Worm (Caenorhabditis elegans) whole organism, late embryonic: Measurements from ENCODE around the gene str-159.

Experiments
- C08G9.2 ChIP-seq: sonication (generic microtip); optimal IDR thresholded peaks from 2 replicates; lab custom pipeline; 2016; ENCODE audit warnings: mild to moderate bottlenecking, missing genetic modification characterization, moderate library complexity, missing compliant biosample characterization
- C38D4.7 ChIP-seq: fragments of 200-800 bp; sonication (Bioruptor generic); optimal IDR thresholded peaks from 2 replicates; lab custom pipeline; 2018; ENCODE audit warnings: mild to moderate bottlenecking, missing genetic modification characterization, moderate library complexity, missing compliant biosample characterization
- F13H6.1 ChIP-seq: sonication (generic microtip); optimal IDR thresholded peaks from 2 replicates; lab custom pipeline; 2016; ENCODE audit warnings: missing genetic modification characterization, missing compliant biosample characterization
- K02D7.2 ChIP-seq: sonication (generic microtip); optimal IDR thresholded peaks from 2 replicates; lab custom pipeline; 2017; ENCODE audit warnings: mild to moderate bottlenecking, missing genetic modification characterization, missing compliant biosample characterization
- Y22D7AL.16 ChIP-seq: sonication (generic microtip); optimal IDR thresholded peaks from 2 replicates; lab custom pipeline; 2016; ENCODE audit warnings: missing genetic modification characterization, missing compliant biosample characterization
- ahr-1 ChIP-seq: sonication (generic microtip); optimal IDR thresholded peaks from 2 replicates; lab custom pipeline; 2016; ENCODE audit warnings: missing genetic modification characterization, missing compliant biosample characterization
- ama-1 ChIP-seq: fragments of 150-350 bp; optimal IDR thresholded peaks from 2 replicates; lab custom pipeline; 2014
- ceh-14 ChIP-seq: sonication (generic microtip); optimal IDR thresholded peaks from 2 replicates; lab custom pipeline; 2016; ENCODE audit warnings: missing genotype, missing genetic modification characterization, missing compliant biosample characterization
- ceh-22 ChIP-seq: sonication (generic microtip); optimal IDR thresholded peaks from 2 replicates; lab custom pipeline; 2017; ENCODE audit warnings: missing biosample characterization, missing genetic modification characterization
- ceh-24 ChIP-seq: sonication (generic microtip); optimal IDR thresholded peaks from 2 replicates; lab custom pipeline; 2016; ENCODE audit warnings: mild to moderate bottlenecking, missing genetic modification characterization, missing compliant biosample characterization
- ceh-30 ChIP-seq: fragments of 150-350 bp; optimal IDR thresholded peaks from 2 replicates; lab custom pipeline; 2014; ENCODE audit warnings: missing biosample characterization, missing genetic modification characterization
- ceh-34 ChIP-seq: sonication (generic microtip); optimal IDR thresholded peaks from 2 replicates; lab custom pipeline; 2016; ENCODE audit warnings: mild to moderate bottlenecking, missing genetic modification characterization, missing compliant biosample characterization
- ceh-48 ChIP-seq: sonication (generic microtip); optimal IDR thresholded peaks from 2 replicates; lab custom pipeline; 2016; ENCODE audit warnings: missing genetic modification characterization, inconsistent platforms, missing compliant biosample characterization
- ceh-9 ChIP-seq: sonication (generic microtip); optimal IDR thresholded peaks from 2 replicates; lab custom pipeline; 2016; ENCODE audit warnings: mild to moderate bottlenecking, missing genetic modification characterization, inconsistent platforms, missing compliant biosample characterization
- che-1 ChIP-seq: sonication (generic microtip); optimal IDR thresholded peaks from 2 replicates; lab custom pipeline; 2016; ENCODE audit warnings: mild to moderate bottlenecking, missing genetic modification characterization, missing compliant biosample characterization
- elt-2 ChIP-seq: sonication (generic microtip); optimal IDR thresholded peaks from 2 replicates; lab custom pipeline; 2016; ENCODE audit warnings: missing genetic modification reagents, missing genetic modification characterization, missing compliant biosample characterization
- elt-4 ChIP-seq: sonication (generic microtip); optimal IDR thresholded peaks from 2 replicates; lab custom pipeline; 2016; ENCODE audit warnings: missing genetic modification characterization, missing compliant biosample characterization
- eyg-1 ChIP-seq: sonication (generic microtip); optimal IDR thresholded peaks from 2 replicates; lab custom pipeline; 2016; ENCODE audit warnings: missing genotype, missing genetic modification characterization, missing compliant biosample characterization
- fax-1 ChIP-seq: sonication (generic microtip); optimal IDR thresholded peaks from 2 replicates; lab custom pipeline; 2016; ENCODE audit warnings: missing genotype, missing genetic modification characterization, missing compliant biosample characterization
- fkh-10 ChIP-seq: fragments of 150-350 bp; optimal IDR thresholded peaks from 2 replicates; lab custom pipeline; 2014; ENCODE audit warnings: missing biosample characterization, missing genetic modification reagents, missing genetic modification characterization
- fkh-6 ChIP-seq: sonication (generic microtip); optimal IDR thresholded peaks from 2 replicates; lab custom pipeline; 2016; ENCODE audit warnings: missing genetic modification characterization, missing compliant biosample characterization
- gmeb-2 ChIP-seq: sonication (generic microtip); optimal IDR thresholded peaks from 2 replicates; lab custom pipeline; 2016; ENCODE audit warnings: missing genetic modification characterization, inconsistent platforms, missing compliant biosample characterization
- hlh-13 ChIP-seq: fragments of 200-800 bp; sonication (Bioruptor generic); optimal IDR thresholded peaks from 2 replicates; lab custom pipeline; 2018; ENCODE audit warnings: mild to moderate bottlenecking, missing genetic modification characterization, missing compliant biosample characterization
- hlh-30 ChIP-seq: sonication (generic microtip); optimal IDR thresholded peaks from 2 replicates; lab custom pipeline; 2017; ENCODE audit warnings: antibody characterized with exemption, missing genetic modification characterization, missing compliant biosample characterization; ENCODE audit not compliant: insufficient read depth
- hlh-6 ChIP-seq: sonication (generic microtip); optimal IDR thresholded peaks from 2 replicates; lab custom pipeline; 2016; ENCODE audit warnings: missing genotype, missing genetic modification characterization, missing compliant biosample characterization
- hlh-8 ChIP-seq: sonication (generic microtip); optimal IDR thresholded peaks from 2 replicates; lab custom pipeline; 2016; ENCODE audit warnings: missing genotype, missing genetic modification characterization, missing compliant biosample characterization
- lin-11 ChIP-seq: fragments of 200-800 bp; sonication (Bioruptor generic); optimal IDR thresholded peaks from 2 replicates; lab custom pipeline; 2018; ENCODE audit warnings: mild to moderate bottlenecking, missing genetic modification characterization, missing compliant biosample characterization
- madf-2 ChIP-seq: sonication (generic microtip); optimal IDR thresholded peaks from 2 replicates; lab custom pipeline; 2017; ENCODE audit warnings: missing genetic modification characterization, missing compliant biosample characterization
- nfya-1 ChIP-seq: sonication (generic microtip); optimal IDR thresholded peaks from 2 replicates; lab custom pipeline; 2017; ENCODE audit warnings: missing genetic modification characterization, mild to moderate bottlenecking, missing compliant biosample characterization, antibody characterized with exemption, moderate library complexity
- nhr-232 ChIP-seq: sonication (generic microtip); optimal IDR thresholded peaks from 2 replicates; lab custom pipeline; 2016; ENCODE audit warnings: missing genetic modification characterization, missing compliant biosample characterization
- npax-4 ChIP-seq: sonication (generic microtip); optimal IDR thresholded peaks from 2 replicates; lab custom pipeline; 2016; ENCODE audit warnings: missing genetic modification characterization, missing compliant biosample characterization
- odd-2 ChIP-seq: sonication (generic microtip); optimal IDR thresholded peaks from 2 replicates; lab custom pipeline; 2017; ENCODE audit warnings: antibody characterized with exemption, mild to moderate bottlenecking, missing genetic modification characterization, missing compliant biosample characterization
- pat-9 ChIP-seq: fragments of 200-800 bp; sonication (Bioruptor generic); optimal IDR thresholded peaks from 2 replicates; lab custom pipeline; 2018; ENCODE audit warnings: mild to moderate bottlenecking, missing genetic modification characterization, moderate library complexity, missing compliant biosample characterization
- pax-1 ChIP-seq: fragments of 150-350 bp; optimal IDR thresholded peaks from 2 replicates; lab custom pipeline; 2014; ENCODE audit warnings: missing biosample characterization, missing genetic modification characterization
- pha-4 ChIP-seq: fragments of 150-350 bp; optimal IDR thresholded peaks from 2 replicates; lab custom pipeline; 2018; ENCODE audit warnings: missing biosample characterization, missing genetic modification reagents, missing genetic modification characterization
- pros-1 ChIP-seq: fragments of 150-350 bp; optimal IDR thresholded peaks from 2 replicates; lab custom pipeline; 2014; ENCODE audit warnings: missing biosample characterization, missing genetic modification reagents, missing genetic modification characterization
- ref-2 ChIP-seq: sonication (generic microtip); optimal IDR thresholded peaks from 2 replicates; lab custom pipeline; 2016; ENCODE audit warnings: missing genetic modification characterization, missing compliant biosample characterization
- sox-2 ChIP-seq: fragments of 200-800 bp; sonication (Bioruptor generic); IDR thresholded peaks from 2 replicates; pipeline ENCODE4 v1.3.6; 2022; ENCODE audit warnings: missing genetic modification reagents, missing genetic modification characterization, missing compliant biosample characterization
- sox-4 ChIP-seq: sonication (generic microtip); optimal IDR thresholded peaks from 2 replicates; lab custom pipeline; 2017; ENCODE audit warnings: mild to moderate bottlenecking, missing genetic modification characterization, inconsistent platforms, missing compliant biosample characterization
- syd-9 ChIP-seq: sonication (generic microtip); optimal IDR thresholded peaks from 2 replicates; lab custom pipeline; 2016; ENCODE audit warnings: mild to moderate bottlenecking, missing genetic modification characterization, moderate library complexity, missing compliant biosample characterization
- ttx-3 ChIP-seq: sonication (generic microtip); optimal IDR thresholded peaks from 2 replicates; lab custom pipeline; 2016; ENCODE audit warnings: missing genetic modification reagents, missing genetic modification characterization, missing compliant biosample characterization
- unc-3 ChIP-seq, 2 experiments: fragments of 200-800 bp in 1 of 2; sonication (Bioruptor generic) in 1 of 2; sonication (generic microtip) in 1 of 2; conservative IDR thresholded peaks in 1 of 2; optimal IDR thresholded peaks in 1 of 2; 2 replicates each; pipeline versions ENCODE4 v1.3.6 to Lab custom; 2016 to 2022; ENCODE audit warnings: missing compliant biosample characterization in 2 of 2, missing genetic modification characterization in 2 of 2, missing genetic modification reagents in 1 of 2
- unc-86 ChIP-seq: sonication (generic microtip); optimal IDR thresholded peaks from 2 replicates; lab custom pipeline; 2016; ENCODE audit warnings: missing genetic modification characterization, missing compliant biosample characterization
- zip-5 ChIP-seq: sonication (generic microtip); optimal IDR thresholded peaks from 2 replicates; lab custom pipeline; 2016; ENCODE audit warnings: missing genetic modification characterization, missing compliant biosample characterization

Gene str-159

DNA sequence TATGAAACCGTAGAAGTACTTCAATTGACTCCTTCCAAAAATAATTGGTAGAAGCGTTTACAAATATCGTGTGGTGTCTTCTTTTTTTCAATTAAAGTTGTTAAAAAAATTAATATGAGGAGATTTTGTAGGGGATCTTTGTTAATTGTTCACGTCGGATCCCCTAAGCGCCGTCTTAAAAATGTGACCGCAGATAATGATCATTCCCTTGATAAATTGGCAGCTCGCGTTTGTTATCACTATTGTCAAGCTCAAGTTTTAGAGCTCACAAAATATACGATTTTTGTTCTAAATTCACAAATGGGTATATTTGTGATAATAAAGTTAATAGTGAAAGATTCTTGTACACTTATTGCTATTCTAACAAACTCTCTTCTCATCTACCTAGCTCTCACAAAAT is at the start of gene str-159:
Gene str-159 (plus strand): TSS at position 301 of the 400 bp plus-strand sequence.
- TF ChIP-seq pha-4 (tag; lab: Kevin White, UChicago), result no peak
- TF ChIP-seq che-1 (tag; lab: Kevin White, UChicago), result no peak
- no peak for TF ChIP-seq elt-2 (tag; lab: Kevin White, UChicago)
- no peak for TF ChIP-seq hlh-8 (tag; lab: Kevin White, UChicago)
- TF ChIP-seq fkh-6 (tag; lab: Kevin White, UChicago), result no peak
- no peak for TF ChIP-seq ref-2 (tag; lab: Kevin White, UChicago)
- TF ChIP-seq unc-3 (GFP tag; conservative IDR thresholded peaks at IDR 0.05; lab: Robert Waterston, UW), result no peak
- no peak for TF ChIP-seq unc-3 (tag; optimal IDR thresholded peaks at IDR 0.05; lab: Kevin White, UChicago)
- TF ChIP-seq npax-4 (tag; lab: Kevin White, UChicago), result no peak
- TF ChIP-seq hlh-13 (GFP tag; lab: Kevin White, UChicago), result no peak
- TF ChIP-seq ceh-48 (tag; lab: Kevin White, UChicago), result no peak
- no peak for TF ChIP-seq gmeb-2
- TF ChIP-seq odd-2 (tag; lab: Kevin White, UChicago), result no peak
- no peak for TF ChIP-seq ceh-9 (tag; lab: Kevin White, UChicago)
- TF ChIP-seq ceh-22, result no peak
- TF ChIP-seq ceh-34, result no peak

- TF ChIP-seq ceh-30 (tag; lab: Kevin White, UChicago) (no peak), syd-9 (tag; lab: Kevin White, UChicago) (no peak), ceh-34 (no peak), ttx-3 (tag; lab: Kevin White, UChicago) (no peak)
Measured at ce11 chrIV:4861449-4861848, 47.7 kb upstream of the str-159 start, which contains the start of the genes Y17G9A.4 and str-173. Gene Y17G9A.4 (minus strand): TSS chrIV:4861549. Gene str-173 (plus strand): TSS chrIV:4861773.

DNA sequence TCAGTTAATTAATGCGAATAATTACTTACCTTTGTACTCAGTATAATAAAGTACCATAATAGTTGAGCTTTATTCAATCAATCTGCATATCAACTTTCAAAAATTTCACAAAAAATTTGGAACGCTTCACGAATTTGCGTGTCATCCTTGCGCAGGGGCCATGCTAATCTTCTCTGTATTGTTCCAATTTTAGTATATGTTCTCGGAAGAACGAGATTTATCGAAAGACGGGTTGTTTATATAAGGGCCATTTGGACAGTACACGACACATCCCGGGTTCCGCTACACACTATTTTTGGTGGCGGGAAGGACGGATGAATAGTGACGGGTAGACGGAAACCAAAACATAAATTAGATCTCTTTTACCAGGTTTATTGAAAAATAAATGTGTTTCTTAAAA is 44.6 kb upstream of the str-159 start:
- TF ChIP-seq pros-1 (tag; lab: Kevin White, UChicago) (no peak), F13H6.1 (no peak), ceh-24 (tag; lab: Kevin White, UChicago) (no peak), sox-4 (tag; lab: Kevin White, UChicago) (no peak)
- TF ChIP-seq, all 69 proteins: peak for 0

ce11 chrIV:4866599-4866998 is 42.5 kb upstream of the str-159 start:
- TF ChIP-seq ahr-1 (tag; lab: Kevin White, UChicago) (no peak), pat-9 (no peak), madf-2 (no peak), sox-2 (GFP tag; lab: Robert Waterston, UW) (no peak), C38D4.7 (GFP tag; lab: Kevin White, UChicago) (no peak)

DNA sequence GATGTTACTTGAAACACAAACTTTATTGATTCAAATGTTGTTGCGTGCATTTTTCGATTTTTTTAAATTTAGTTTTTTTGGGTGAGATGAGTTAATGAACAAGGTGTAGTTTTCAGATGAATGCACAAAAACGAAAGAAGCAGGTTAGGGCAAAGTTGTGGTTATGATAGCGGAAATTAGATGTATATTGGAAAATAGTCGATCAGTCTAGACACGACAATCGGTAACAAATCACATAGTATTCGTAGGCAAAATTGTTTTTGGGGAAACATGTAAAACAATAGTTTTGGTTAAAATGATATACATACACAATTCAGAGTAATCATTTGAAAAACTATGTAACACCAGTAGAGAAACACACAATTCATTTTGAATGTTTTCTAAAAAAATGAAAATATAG is 41.5 kb upstream of the str-159 start, which contains the start of gene str-172:
Gene str-172 (minus strand): TSS at position 101 of the 400 bp plus-strand sequence.
- TF ChIP-seq unc-86 (tag; lab: Kevin White, UChicago), result no peak
- no peak for TF ChIP-seq odd-2 (tag; lab: Kevin White, UChicago)
- TF ChIP-seq lin-11 (tag; lab: Kevin White, UChicago), result no peak
- TF ChIP-seq K02D7.2, result no peak
- no peak for TF ChIP-seq nhr-232 (tag; lab: Kevin White, UChicago)
- no peak for TF ChIP-seq Y22D7AL.16 (tag; lab: Kevin White, UChicago)
- TF ChIP-seq eyg-1 (tag; lab: Kevin White, UChicago), result no peak
- no peak for TF ChIP-seq ceh-14 (tag; lab: Kevin White, UChicago)
- no peak for TF ChIP-seq fax-1 (tag; lab: Kevin White, UChicago)
- no peak for TF ChIP-seq pax-1 (tag; lab: Kevin White, UChicago)
- no peak for TF ChIP-seq hlh-13 (GFP tag; lab: Kevin White, UChicago)
- no peak for TF ChIP-seq ama-1 (lab: Kevin White, UChicago)
- no peak for TF ChIP-seq zip-5 (tag; lab: Kevin White, UChicago)
- no peak for TF ChIP-seq elt-4
- TF ChIP-seq hlh-30, result no peak
- no peak for TF ChIP-seq fkh-10 (GFP tag; lab: Kevin White, UChicago)
- TF ChIP-seq ttx-3 (tag; lab: Kevin White, UChicago), result no peak
- TF ChIP-seq hlh-6 (tag; lab: Kevin White, UChicago), result no peak
- no peak for TF ChIP-seq nfya-1 (tag; lab: Kevin White, UChicago)
- no peak for TF ChIP-seq C08G9.2
